Fruit fly (Drosophila melanogaster) Kc167 (cell line): ENCODE measurements around the gene lbe.

Experiments used
- Myc ChIP-seq: fragments of >200 bp; optimal IDR thresholded peaks from 2 replicates; lab custom pipeline; 2017; ENCODE audit warnings: missing external identifiers
- Sin3A ChIP-seq: fragments of >200 bp; optimal IDR thresholded peaks from 2 replicates; lab custom pipeline; 2018; ENCODE audit warnings: missing external identifiers
- h ChIP-seq: fragments of >200 bp; optimal IDR thresholded peaks from 3 replicates; lab custom pipeline; 2018; ENCODE audit warnings: missing external identifiers
- insv ChIP-seq: fragments of >200 bp; optimal IDR thresholded peaks from 3 replicates; lab custom pipeline; 2018; ENCODE audit warnings: missing external identifiers
- psq ChIP-seq: fragments of >200 bp; optimal IDR thresholded peaks from 2 replicates; lab custom pipeline; 2017; ENCODE audit warnings: missing external identifiers
- ttk ChIP-seq: sonication (Bioruptor generic); optimal IDR thresholded peaks from 2 replicates; lab custom pipeline; 2017; ENCODE audit warnings: missing external identifiers

The lbe gene

DNA sequence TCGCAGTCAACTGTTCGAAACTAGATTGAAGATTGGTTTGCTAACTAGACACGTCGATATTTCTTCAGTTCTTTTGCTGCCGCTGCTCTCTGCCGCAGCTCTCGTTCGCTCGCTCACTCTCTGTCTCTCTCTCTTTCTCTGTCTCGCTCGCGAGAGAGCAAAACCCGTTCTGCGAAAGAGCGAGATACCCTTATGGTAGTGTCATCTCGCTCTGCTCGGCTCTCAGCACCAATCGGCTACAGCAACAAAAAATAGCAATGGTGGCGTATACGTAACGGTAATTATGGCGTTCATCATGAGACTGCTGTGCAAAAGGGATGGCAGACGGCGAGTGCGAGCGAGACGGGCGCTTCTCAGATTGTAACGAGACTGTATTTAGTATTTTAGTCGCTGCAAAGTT, at the start of gene lbe:
TSS of gene lbe (minus strand) at position 204 of the 400 bp plus-strand sequence.
- TF ChIP-seq Sin3A (lab: Kevin White, UChicago) (no peak), insv (lab: Kevin White, UChicago) (no peak), Myc (lab: Kevin White, UChicago) (no peak), psq (no peak), h (lab: Kevin White, UChicago) (no peak), ttk (lab: Kevin White, UChicago) (no peak)

DNA sequence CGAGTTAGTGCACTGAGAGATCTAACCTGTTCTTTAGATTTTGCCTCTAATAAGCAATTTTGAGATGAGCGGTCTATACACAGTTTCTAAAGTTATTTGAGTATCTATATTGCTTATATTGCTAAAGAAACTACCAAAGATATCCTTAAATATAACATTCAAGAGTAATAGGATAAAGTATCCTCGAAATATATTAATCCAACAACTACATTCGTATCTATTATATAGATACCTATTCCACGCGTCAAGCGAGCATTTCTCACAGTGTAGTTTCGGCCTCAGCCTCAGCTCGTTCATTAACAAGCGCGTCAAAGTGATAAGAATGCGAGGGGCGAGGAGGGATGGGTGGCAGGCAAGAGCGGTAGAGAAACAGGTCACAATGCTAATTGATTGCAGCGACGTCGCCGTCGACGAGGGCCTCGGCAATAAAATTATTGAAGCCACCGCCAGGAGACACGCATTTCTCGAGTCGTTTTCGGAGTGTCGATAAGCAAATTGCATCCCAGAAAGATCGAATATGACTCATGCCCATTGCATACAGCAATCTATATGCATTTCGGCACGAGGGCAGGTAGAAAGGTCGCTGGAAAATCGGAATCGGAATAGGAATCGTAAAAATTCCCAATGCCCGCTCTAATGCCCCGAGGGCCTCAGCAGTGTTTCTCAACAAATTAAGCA, 47.4 kb upstream of the lbe start:
- no peak for TF ChIP-seq Myc (lab: Kevin White, UChicago)
- no peak for TF ChIP-seq ttk (lab: Kevin White, UChicago)
- no peak for TF ChIP-seq psq

DNA sequence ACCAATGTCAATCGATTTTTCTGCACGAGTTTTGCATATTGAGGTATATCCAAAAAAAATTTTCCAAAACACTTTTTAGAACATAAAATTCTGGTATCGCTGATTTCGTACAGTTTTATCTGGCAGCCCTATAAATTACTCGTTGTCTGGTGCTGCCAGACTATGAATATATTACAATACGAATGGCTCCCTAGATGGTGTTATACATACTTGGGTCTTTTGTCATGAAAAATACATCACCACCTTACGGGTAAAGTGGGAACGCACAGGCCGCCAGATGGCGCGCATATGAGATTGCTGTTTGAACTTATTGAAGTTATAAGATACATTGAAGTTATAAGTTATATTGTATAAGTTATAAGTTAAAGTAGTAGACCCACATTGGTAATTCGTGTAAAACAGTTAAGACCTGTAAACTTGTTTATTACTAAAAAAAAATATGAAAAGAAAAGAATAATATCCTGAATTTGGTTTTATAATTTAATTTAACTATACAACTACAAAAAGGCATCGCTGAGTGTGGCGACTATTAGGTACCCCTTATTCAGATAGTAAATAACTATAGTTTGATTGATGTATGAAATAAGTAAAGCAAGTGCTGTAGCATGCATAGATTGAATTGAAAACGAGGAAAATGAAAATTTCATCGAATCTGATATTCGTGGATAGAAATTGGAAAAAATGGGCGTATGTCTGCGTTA, 41.5 kb upstream of the lbe start:
- TF ChIP-seq Sin3A (lab: Kevin White, UChicago) (no peak), insv (lab: Kevin White, UChicago) (no peak), h (lab: Kevin White, UChicago) (no peak), psq (no peak), Myc (lab: Kevin White, UChicago) (no peak), ttk (lab: Kevin White, UChicago) (no peak)

DNA sequence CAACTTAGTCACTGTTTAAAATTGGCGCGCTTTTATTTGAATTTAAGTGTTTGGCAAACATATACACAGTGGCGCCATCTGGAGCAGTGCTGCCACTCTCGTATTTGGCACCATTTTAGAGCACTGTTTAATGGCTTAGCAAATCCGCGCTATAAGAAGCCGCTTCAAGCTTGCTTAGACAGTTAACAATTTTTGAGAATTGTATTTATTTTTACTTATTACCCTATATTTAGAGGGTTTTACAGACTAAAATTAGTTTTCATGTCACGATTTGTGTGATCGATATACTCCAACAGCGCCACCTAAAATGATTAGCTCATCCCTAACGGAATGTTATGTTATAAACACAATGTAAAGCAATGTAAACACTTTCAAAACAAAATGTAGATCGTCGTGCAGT, 35.6 kb upstream of the lbe start, which contains the start of gene Fancm:
TSS of gene Fancm (plus strand) at position 366 of the 400 bp plus-strand sequence.
- TF ChIP-seq Sin3A (lab: Kevin White, UChicago) = no peak
- no peak for TF ChIP-seq insv (lab: Kevin White, UChicago)
- no peak for TF ChIP-seq h (lab: Kevin White, UChicago)
- TF ChIP-seq ttk (lab: Kevin White, UChicago) = no peak
- no peak for TF ChIP-seq Myc (lab: Kevin White, UChicago)
- TF ChIP-seq psq = no peak

DNA sequence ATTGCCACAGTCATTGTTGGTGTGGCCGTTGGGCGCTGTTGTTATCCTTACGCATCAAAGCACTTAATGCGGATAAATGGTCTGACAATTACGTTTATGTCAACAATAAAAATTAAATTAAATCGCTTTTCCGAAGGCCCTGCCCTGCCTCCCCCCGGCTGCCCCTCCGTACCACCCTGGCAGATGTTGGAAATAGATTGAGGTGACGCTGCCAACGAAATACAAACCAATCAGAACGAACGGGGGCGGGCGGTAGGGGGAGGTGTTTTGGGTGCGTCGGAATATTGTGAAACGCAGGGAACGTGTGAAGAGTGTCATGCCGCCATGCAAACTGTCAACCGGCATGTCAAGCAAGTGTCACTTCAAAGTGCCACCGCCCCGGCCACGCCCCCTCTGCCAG, 24.8 kb upstream of the lbe start:
- TF ChIP-seq insv (lab: Kevin White, UChicago) (no peak), Sin3A (lab: Kevin White, UChicago) (no peak), h (lab: Kevin White, UChicago) (no peak), Myc (lab: Kevin White, UChicago) (no peak), psq (no peak)

DNA sequence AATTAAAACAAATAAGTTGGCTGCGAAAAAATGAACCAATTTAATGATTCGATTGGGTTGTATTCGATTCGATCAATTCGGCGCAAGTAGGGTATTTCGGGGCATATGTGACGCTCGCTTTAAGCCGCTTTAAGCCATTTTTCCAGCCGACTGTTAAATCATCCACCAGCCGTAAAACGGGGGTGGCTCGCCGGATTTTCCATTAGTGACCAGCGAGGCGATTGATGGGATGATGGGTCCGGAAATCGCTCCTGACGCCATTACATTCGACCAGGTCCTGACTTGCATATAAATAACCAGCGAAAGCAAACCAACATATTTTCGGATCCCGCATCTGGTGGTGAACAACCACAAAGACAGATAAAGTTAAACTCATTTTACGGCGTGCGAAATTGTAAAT, 23.9 kb upstream of the lbe start:
- no peak for TF ChIP-seq insv (lab: Kevin White, UChicago)
- no peak for TF ChIP-seq h (lab: Kevin White, UChicago)
- TF ChIP-seq Sin3A (lab: Kevin White, UChicago) = no peak
- no peak for TF ChIP-seq Myc (lab: Kevin White, UChicago)
- no peak for TF ChIP-seq psq
- no peak for TF ChIP-seq ttk (lab: Kevin White, UChicago)

DNA sequence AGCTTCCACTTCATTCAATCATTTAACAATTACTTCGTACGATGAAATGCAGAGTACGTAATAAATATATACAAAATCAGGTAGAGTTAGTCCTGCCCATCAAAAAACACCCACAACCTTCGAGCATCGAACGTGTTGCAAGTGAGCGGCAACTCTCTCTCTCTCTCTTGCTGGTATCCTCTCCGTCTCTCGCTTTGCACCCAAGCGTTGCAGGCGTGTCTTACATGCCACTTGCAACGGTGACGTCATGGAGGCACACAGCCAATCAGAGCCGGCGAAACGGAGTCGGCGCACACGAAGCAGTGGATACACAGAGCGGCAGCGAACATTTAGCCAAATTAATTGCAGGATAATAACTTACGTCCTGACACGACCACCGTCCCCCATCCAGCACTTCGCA, 13.6 kb upstream of the lbe start:
- TF ChIP-seq psq = no peak
- no peak for TF ChIP-seq Sin3A (lab: Kevin White, UChicago)
- TF ChIP-seq Myc (lab: Kevin White, UChicago) = no peak
- TF ChIP-seq h (lab: Kevin White, UChicago) = no peak
- TF ChIP-seq ttk (lab: Kevin White, UChicago) = no peak
- TF ChIP-seq insv (lab: Kevin White, UChicago) = no peak

DNA sequence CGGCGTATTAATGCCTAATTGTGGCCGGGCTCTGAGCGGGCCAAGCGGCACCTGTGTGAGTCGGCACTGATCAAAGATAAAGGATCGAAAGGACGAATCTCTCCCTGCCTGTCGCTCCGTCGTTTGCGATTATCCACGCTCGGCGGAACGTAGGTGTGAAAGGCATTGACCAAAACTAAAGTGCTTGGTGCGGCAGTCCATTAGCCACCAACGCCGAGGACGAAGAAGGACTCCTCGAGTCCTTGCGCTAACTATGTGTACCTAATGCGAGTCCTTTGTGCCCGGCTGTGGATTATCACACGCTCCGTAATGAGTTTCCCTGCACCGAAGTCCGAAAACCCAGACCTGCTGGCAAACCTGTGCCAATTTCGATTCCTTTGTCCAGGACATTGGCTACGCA, 12.1 kb upstream of the lbe start:
- no peak for TF ChIP-seq h (lab: Kevin White, UChicago)
- TF ChIP-seq ttk (lab: Kevin White, UChicago) = no peak
- no peak for TF ChIP-seq psq
- TF ChIP-seq Myc (lab: Kevin White, UChicago) = no peak

DNA sequence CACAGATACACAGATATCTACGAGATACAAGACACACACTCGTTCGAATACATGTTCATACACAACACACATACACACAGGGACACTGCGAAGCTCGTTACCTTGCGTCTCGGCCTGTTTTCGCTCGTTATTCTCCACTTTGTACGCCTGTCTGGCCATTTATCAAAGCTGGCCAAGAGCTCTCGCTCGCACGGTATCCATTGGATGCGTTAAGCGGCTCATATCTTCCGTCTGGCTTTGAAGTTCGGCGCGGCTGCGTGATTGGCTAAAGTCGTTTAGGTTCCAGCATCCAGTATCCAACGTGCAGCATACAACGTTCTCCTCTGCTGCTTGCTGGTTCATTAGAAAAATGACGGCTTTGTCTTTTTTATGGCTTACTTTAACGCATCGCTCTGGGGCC, 10.4 kb upstream of the lbe start:
- TF ChIP-seq Myc (lab: Kevin White, UChicago) (no peak), Sin3A (lab: Kevin White, UChicago) (no peak), ttk (lab: Kevin White, UChicago) (no peak), psq (no peak), insv (lab: Kevin White, UChicago) (no peak), h (lab: Kevin White, UChicago) (no peak)

DNA sequence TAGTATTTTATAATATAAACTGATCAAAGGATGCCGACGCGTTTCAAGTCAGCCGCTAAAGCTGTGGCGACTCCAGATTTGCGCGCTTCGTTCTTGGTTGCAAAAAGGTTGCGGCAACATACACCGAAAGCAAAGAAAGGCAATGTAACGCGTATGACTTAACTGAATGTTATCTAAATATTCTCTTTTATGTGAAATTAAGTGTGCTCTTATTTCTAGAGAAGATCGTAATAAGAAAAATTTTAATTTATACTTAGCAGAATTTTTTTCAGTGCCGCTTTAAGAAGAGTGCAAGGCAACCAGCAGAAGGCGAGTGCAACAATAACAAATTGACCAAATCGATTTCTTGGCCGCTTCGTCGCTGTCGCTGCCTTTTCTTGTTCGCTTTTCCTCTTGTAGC, 5.8 kb upstream of the lbe start:
- TF ChIP-seq Sin3A (lab: Kevin White, UChicago) (no peak), insv (lab: Kevin White, UChicago) (no peak), h (lab: Kevin White, UChicago) (no peak)

DNA sequence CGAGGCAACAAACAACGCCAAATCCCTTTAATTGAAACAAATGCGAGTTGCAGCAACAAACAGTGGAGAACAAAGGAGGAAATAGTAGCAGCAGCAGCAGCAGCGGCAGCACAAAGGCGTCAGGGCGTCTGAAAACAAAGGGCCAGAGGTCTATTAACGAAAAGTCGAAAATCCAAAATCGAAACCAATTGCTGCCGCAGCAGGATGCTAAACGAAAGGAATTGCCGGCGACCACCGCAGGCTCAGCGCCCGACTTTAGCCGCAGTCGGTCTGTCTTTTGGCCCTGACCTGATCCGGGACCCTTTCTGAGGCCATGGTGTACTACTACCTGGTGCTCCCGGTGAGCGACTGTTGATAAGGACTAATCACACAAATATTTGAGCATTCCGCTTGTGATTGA, 1.3 kb upstream of the lbe start:
- TF ChIP-seq ttk (lab: Kevin White, UChicago) (no peak), insv (lab: Kevin White, UChicago) (no peak), Sin3A (lab: Kevin White, UChicago) (no peak), h (lab: Kevin White, UChicago) (no peak), Myc (lab: Kevin White, UChicago) (no peak), psq (no peak)

DNA sequence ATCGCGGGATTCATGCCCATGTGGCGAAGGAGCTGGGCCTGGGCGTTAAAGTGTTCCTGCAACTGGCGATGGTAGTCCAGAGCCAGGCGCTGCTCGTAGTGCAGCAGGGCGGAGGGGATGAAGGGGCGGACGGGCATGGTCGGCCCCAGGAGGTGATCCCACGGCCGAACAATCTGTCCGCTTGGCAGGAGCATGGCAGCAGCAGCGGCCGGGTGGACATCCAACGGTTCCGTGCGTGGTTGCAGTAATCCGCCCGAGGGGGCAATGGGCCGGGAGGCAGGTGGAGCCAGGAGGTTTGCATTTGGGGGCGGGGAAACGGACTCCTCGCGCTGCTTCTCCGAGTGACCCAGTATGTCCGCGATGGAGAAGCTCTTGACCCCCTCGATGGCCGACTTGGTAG, 1.0 kb downstream of the lbe start:
- TF ChIP-seq insv (lab: Kevin White, UChicago) (no peak), ttk (lab: Kevin White, UChicago) (no peak), psq (no peak), h (lab: Kevin White, UChicago) (no peak), Myc (lab: Kevin White, UChicago) (no peak), Sin3A (lab: Kevin White, UChicago) (no peak)
